Fruit fly (Drosophila melanogaster) whole organism, embryonic: ENCODE measurements around the gene RtcB.

Experiments
- Atf3 ChIP-seq: fragments of 200-800 bp; sonication (Bioruptor generic); optimal IDR thresholded peaks from 3 replicates; lab custom pipeline; 2016; ENCODE audit warnings: missing biosample characterization, missing genetic modification characterization
- B-H2 ChIP-seq: fragments of 200-800 bp; sonication (Bioruptor generic); optimal IDR thresholded peaks from 2 replicates; lab custom pipeline; 2018; ENCODE audit warnings: missing biosample characterization, mild to moderate bottlenecking, missing genetic modification characterization
- CG10274 ChIP-seq: fragments of 200-800 bp; sonication (Bioruptor generic); optimal IDR thresholded peaks from 3 replicates; lab custom pipeline; 2017; ENCODE audit warnings: missing biosample characterization, mild to moderate bottlenecking, missing genetic modification characterization
- CG10321 ChIP-seq: fragments of 200-800 bp; sonication (Bioruptor generic); IDR thresholded peaks from 2 replicates; pipeline ENCODE4 v1.3.6; 2022; ENCODE audit warnings: missing biosample characterization, missing genetic modification characterization
- CG11085 ChIP-seq: fragments of 200-800 bp; sonication (Bioruptor generic); IDR thresholded peaks from 2 replicates; pipeline ENCODE4 v1.3.6; 2022; ENCODE audit warnings: missing biosample characterization, missing genetic modification characterization
- CG12391 ChIP-seq: fragments of 200-800 bp; sonication (Bioruptor generic); optimal IDR thresholded peaks from 3 replicates; lab custom pipeline; 2018; ENCODE audit warnings: missing biosample characterization, mild to moderate bottlenecking, missing genetic modification characterization, moderate library complexity
- CG13296 ChIP-seq: fragments of 200-800 bp; sonication (Bioruptor generic); optimal IDR thresholded peaks from 3 replicates; lab custom pipeline; 2018; ENCODE audit warnings: missing biosample characterization, mild to moderate bottlenecking, missing genetic modification characterization
- CG14050 ChIP-seq: fragments of 200-800 bp; sonication (Bioruptor generic); IDR thresholded peaks from 3 replicates; pipeline ENCODE4 v1.3.6; 2022; ENCODE audit warnings: missing biosample characterization, missing genetic modification characterization
- CG14441 ChIP-seq: fragments of 200-800 bp; sonication (Bioruptor generic); IDR thresholded peaks from 2 replicates; pipeline ENCODE4 v1.3.6; 2022; ENCODE audit warnings: missing biosample characterization, missing genetic modification characterization
- CG14965 ChIP-seq: fragments of 200-800 bp; sonication (Bioruptor generic); optimal IDR thresholded peaks from 2 replicates; lab custom pipeline; 2016; ENCODE audit warnings: missing biosample characterization, missing genetic modification characterization, borderline replicate concordance
- CG17385 ChIP-seq: fragments of 200-800 bp; sonication (Bioruptor generic); optimal IDR thresholded peaks from 3 replicates; lab custom pipeline; 2018; ENCODE audit warnings: missing biosample characterization, mild to moderate bottlenecking, missing genetic modification characterization
- CG18011 ChIP-seq: fragments of 200-800 bp; sonication (Bioruptor generic); optimal IDR thresholded peaks from 2 replicates; lab custom pipeline; 2017; ENCODE audit warnings: missing biosample characterization, missing genetic modification characterization, mild to moderate bottlenecking, moderate library complexity, missing genotype
- CG1832 ChIP-seq: fragments of 200-800 bp; sonication (Bioruptor generic); optimal IDR thresholded peaks from 2 replicates; lab custom pipeline; 2017; ENCODE audit warnings: missing biosample characterization, mild to moderate bottlenecking, missing genetic modification characterization, inconsistent platforms
- CG2116 ChIP-seq: fragments of 200-800 bp; sonication (Bioruptor generic); optimal IDR thresholded peaks from 3 replicates; lab custom pipeline; 2018; ENCODE audit warnings: missing biosample characterization, mild to moderate bottlenecking, missing genetic modification characterization
- CG30403 ChIP-seq: fragments of 200-800 bp; sonication (Bioruptor generic); optimal IDR thresholded peaks from 3 replicates; lab custom pipeline; 2016; ENCODE audit warnings: missing biosample characterization, missing genetic modification characterization
- CG3838 ChIP-seq: fragments of 200-800 bp; sonication (Bioruptor generic); optimal IDR thresholded peaks from 3 replicates; lab custom pipeline; 2016; ENCODE audit warnings: missing biosample characterization, missing genetic modification characterization
- CG9817 ChIP-seq: fragments of 200-800 bp; sonication (Bioruptor generic); optimal IDR thresholded peaks from 2 replicates; lab custom pipeline; 2018; ENCODE audit warnings: missing biosample characterization, mild to moderate bottlenecking, missing genetic modification characterization, moderate library complexity
- Camta ChIP-seq: fragments of 200-800 bp; sonication (Bioruptor generic); optimal IDR thresholded peaks from 2 replicates; lab custom pipeline; 2016; ENCODE audit warnings: missing biosample characterization, missing genetic modification characterization
- D19B ChIP-seq: fragments of 200-800 bp; sonication (Bioruptor generic); optimal IDR thresholded peaks from 2 replicates; lab custom pipeline; 2017; ENCODE audit warnings: missing biosample characterization, mild to moderate bottlenecking, missing genetic modification characterization
- H15 ChIP-seq: fragments of 200-800 bp; sonication (Bioruptor generic); IDR thresholded peaks from 3 replicates; pipeline ENCODE4 v1.3.6; 2022; ENCODE audit warnings: missing biosample characterization, missing genetic modification characterization
- H2.0 ChIP-seq: fragments of 200-800 bp; sonication (Bioruptor generic); IDR thresholded peaks from 2 replicates; pipeline ENCODE4 v1.3.6; 2022; ENCODE audit warnings: missing biosample characterization, missing genetic modification characterization
- Hr78 ChIP-seq, 2 experiments: fragments of 200-800 bp in 1 of 2; fragments of >200 bp in 1 of 2; sonication (Bioruptor generic) in 1 of 2; optimal IDR thresholded peaks; 2 replicates each; lab custom pipeline; 2017 to 2019; ENCODE audit warnings: missing biosample characterization in 2 of 2, missing genetic modification characterization in 2 of 2, mild to moderate bottlenecking in 1 of 2, moderate library complexity in 1 of 2
- Lhr ChIP-seq: fragments of 200-800 bp; sonication (Bioruptor generic); optimal IDR thresholded peaks from 3 replicates; lab custom pipeline; 2017; ENCODE audit warnings: mild to moderate bottlenecking, missing biosample characterization, missing genetic modification reagents, missing genetic modification characterization
- MESR4 ChIP-seq: fragments of 200-800 bp; sonication (Bioruptor generic); optimal IDR thresholded peaks from 2 replicates; lab custom pipeline; 2018; ENCODE audit warnings: missing biosample characterization, mild to moderate bottlenecking, missing genetic modification characterization, moderate library complexity
- Max ChIP-seq: fragments of 200-800 bp; sonication (Bioruptor generic); optimal IDR thresholded peaks from 2 replicates; lab custom pipeline; 2016; ENCODE audit warnings: missing biosample characterization, mild to moderate bottlenecking, missing genetic modification characterization
- Med ChIP-seq: fragments of 200-800 bp; sonication (Bioruptor generic); peaks from one replicate; lab custom pipeline; 2016; ENCODE audit warnings: missing biosample characterization, missing genetic modification characterization, mild to moderate bottlenecking, inconsistent platforms, moderate library complexity
- NfI ChIP-seq: fragments of 200-800 bp; sonication (Bioruptor generic); optimal IDR thresholded peaks from 3 replicates; lab custom pipeline; 2018; ENCODE audit warnings: missing biosample characterization, mild to moderate bottlenecking, missing genetic modification characterization, moderate library complexity
- Oaz ChIP-seq: fragments of 200-800 bp; sonication (Bioruptor generic); IDR thresholded peaks from 2 replicates; pipeline ENCODE4 v1.3.6; 2022; ENCODE audit warnings: missing biosample characterization, missing genetic modification characterization
- Oli ChIP-seq: fragments of 200-800 bp; sonication (Bioruptor generic); optimal IDR thresholded peaks from 2 replicates; lab custom pipeline; 2018; ENCODE audit warnings: missing biosample characterization, mild to moderate bottlenecking, missing genetic modification characterization, moderate library complexity
- Sin3A ChIP-seq: fragments of >200 bp; optimal IDR thresholded peaks from 2 replicates; lab custom pipeline; 2018
- Stat92E ChIP-seq, 3 experiments: fragments of >200 bp in 2 of 3; fragments of 200-800 bp in 1 of 3; sonication (Bioruptor generic) in 1 of 3; optimal IDR thresholded peaks; 2 replicates each; lab custom pipeline; 2017 to 2019; ENCODE audit warnings: missing biosample characterization in 3 of 3, missing genetic modification characterization in 3 of 3, mild to moderate bottlenecking in 1 of 3, moderate library complexity in 1 of 3
- YL-1 ChIP-seq: fragments of 200-800 bp; sonication (Bioruptor generic); optimal IDR thresholded peaks from 3 replicates; lab custom pipeline; 2017; ENCODE audit warnings: missing biosample characterization, mild to moderate bottlenecking, missing genetic modification characterization
- caup ChIP-seq: fragments of 200-800 bp; sonication (Bioruptor generic); optimal IDR thresholded peaks from 3 replicates; lab custom pipeline; 2017; ENCODE audit warnings: missing biosample characterization, mild to moderate bottlenecking, missing genetic modification characterization, moderate library complexity; ENCODE audit not compliant: severe bottlenecking
- fd64A ChIP-seq: fragments of 200-800 bp; sonication (Bioruptor generic); optimal IDR thresholded peaks from 3 replicates; lab custom pipeline; 2018; ENCODE audit warnings: missing biosample characterization, mild to moderate bottlenecking, missing genetic modification characterization
- gro ChIP-seq: fragments of 200-800 bp; sonication (Bioruptor generic); optimal IDR thresholded peaks from 2 replicates; lab custom pipeline; 2016; ENCODE audit warnings: missing biosample characterization, missing genetic modification characterization
- hb ChIP-seq: fragments of 200-800 bp; sonication (Bioruptor generic); IDR thresholded peaks from 3 replicates; pipeline ENCODE4 v1.3.6; 2022; ENCODE audit warnings: missing biosample characterization, missing genetic modification characterization; ENCODE audit not compliant: partially characterized antibody
- inv ChIP-seq: fragments of 200-800 bp; sonication (Bioruptor generic); IDR thresholded peaks from 2 replicates; pipeline ENCODE4 v1.3.6; 2022; ENCODE audit warnings: missing biosample characterization, missing genetic modification characterization; ENCODE audit not compliant: partially characterized antibody
- jing ChIP-seq: fragments of 200-800 bp; sonication (Bioruptor generic); optimal IDR thresholded peaks from 2 replicates; lab custom pipeline; 2018; ENCODE audit warnings: missing biosample characterization, mild to moderate bottlenecking, missing genetic modification characterization
- kni ChIP-seq: fragments of 200-800 bp; sonication (Bioruptor generic); optimal IDR thresholded peaks from 3 replicates; lab custom pipeline; 2017; ENCODE audit warnings: mild to moderate bottlenecking, missing biosample characterization, missing genetic modification reagents, missing genetic modification characterization
- mirr ChIP-seq: fragments of 200-800 bp; sonication (Bioruptor generic); optimal IDR thresholded peaks from 3 replicates; lab custom pipeline; 2018; ENCODE audit warnings: missing biosample characterization, mild to moderate bottlenecking, missing genetic modification characterization
- nerfin-1 ChIP-seq: fragments of 200-800 bp; sonication (Bioruptor generic); optimal IDR thresholded peaks from 3 replicates; lab custom pipeline; 2019; ENCODE audit warnings: missing biosample characterization, mild to moderate bottlenecking, missing genetic modification characterization, moderate library complexity
- pita ChIP-seq: fragments of 200-800 bp; sonication (Bioruptor generic); optimal IDR thresholded peaks from 2 replicates; lab custom pipeline; 2017; ENCODE audit warnings: missing biosample characterization, mild to moderate bottlenecking, missing genetic modification characterization
- psq ChIP-seq: fragments of 200-800 bp; sonication (Bioruptor generic); optimal IDR thresholded peaks from 2 replicates; lab custom pipeline; 2017; ENCODE audit warnings: missing biosample characterization, missing genetic modification characterization
- sima ChIP-seq: fragments of 200-800 bp; sonication (Bioruptor generic); optimal IDR thresholded peaks from 2 replicates; lab custom pipeline; 2016; ENCODE audit warnings: missing biosample characterization, missing genetic modification characterization
- slp2 ChIP-seq: fragments of 200-800 bp; sonication (Bioruptor generic); optimal IDR thresholded peaks from 2 replicates; lab custom pipeline; 2016; ENCODE audit warnings: missing biosample characterization, missing genetic modification characterization
- sqz ChIP-seq: fragments of 200-800 bp; sonication (Bioruptor generic); optimal IDR thresholded peaks from 3 replicates; lab custom pipeline; 2018; ENCODE audit warnings: missing biosample characterization, mild to moderate bottlenecking, missing genetic modification characterization
- sr ChIP-seq: fragments of 200-800 bp; sonication (Bioruptor generic); IDR thresholded peaks from 3 replicates; pipeline ENCODE4 v1.3.6; 2022; ENCODE audit warnings: missing biosample characterization, missing genetic modification characterization
- tll ChIP-seq, 2 experiments: fragments of 200-800 bp in 1 of 2; fragments of >200 bp in 1 of 2; sonication (Bioruptor generic) in 1 of 2; optimal IDR thresholded peaks; 2 replicates each; lab custom pipeline; 2017 to 2019; ENCODE audit warnings: missing biosample characterization in 2 of 2, missing genetic modification characterization in 2 of 2, mild to moderate bottlenecking in 1 of 2, moderate library complexity in 1 of 2
- zen2 ChIP-seq: fragments of 200-800 bp; sonication (Bioruptor generic); IDR thresholded peaks from 3 replicates; pipeline ENCODE4 v1.3.6; 2022; ENCODE audit warnings: missing biosample characterization, missing genetic modification characterization; ENCODE audit not compliant: partially characterized antibody
- zfh1 ChIP-seq: fragments of 200-800 bp; sonication (Bioruptor generic); IDR thresholded peaks from 3 replicates; pipeline ENCODE4 v1.3.6; 2022; ENCODE audit warnings: missing biosample characterization, missing genetic modification characterization

The RtcB gene

DNA sequence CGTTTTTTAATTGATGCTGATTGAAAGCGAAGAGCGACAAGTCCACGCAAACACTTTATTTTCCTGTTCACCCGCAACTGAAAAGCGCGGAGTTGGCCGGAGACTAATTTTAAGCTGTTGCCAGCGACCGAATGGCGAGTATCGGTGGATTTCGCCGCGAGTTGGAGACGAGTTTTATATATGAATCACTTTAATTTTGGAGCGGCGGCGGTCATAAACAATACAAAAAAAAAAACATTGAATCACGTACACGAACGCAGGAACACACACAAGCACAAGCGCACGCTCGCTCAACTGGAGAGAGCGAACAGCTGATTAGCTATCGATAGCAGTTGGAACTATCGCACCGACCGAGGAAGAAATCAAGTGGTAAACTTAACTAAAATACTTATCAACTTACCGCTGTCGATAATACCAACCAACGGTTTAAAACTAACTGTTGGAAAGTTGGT, 4.1 kb upstream of the RtcB start, which contains the start of gene Pax (continued):
- TF ChIP-seq zfh1 (GFP tag; lab: Robert Waterston, UW) (no peak), psq (GFP tag; lab: Kevin White, UChicago) (no peak), kni (GFP tag; lab: Kevin White, UChicago) (peak; percentile 37), NfI (GFP tag; lab: Kevin White, UChicago) (no peak), Hr78 (GFP tag; optimal IDR thresholded peaks at IDR 0.05; lab: Kevin White, UChicago) (no peak), CG10321 (GFP tag; lab: Robert Waterston, UW) (no peak), Max (GFP tag; lab: Kevin White, UChicago) (no peak), Lhr (GFP tag; lab: Kevin White, UChicago) (peak; percentile 18), Camta (no peak), zen2 (peak; percentile 94), tll (GFP tag; optimal IDR thresholded peaks at IDR 0.05; lab: Kevin White, UChicago) (no peak), sima (GFP tag; lab: Kevin White, UChicago) (no peak), MESR4 (GFP tag; lab: Kevin White, UChicago) (peak; percentile 21), CG14050 (GFP tag; lab: Robert Waterston, UW) (no peak), CG14965 (GFP tag; lab: Kevin White, UChicago) (no peak), pita (GFP tag; lab: Kevin White, UChicago) (peak; percentile 29), sr (GFP tag; lab: Robert Waterston, UW) (no peak), CG18011 (GFP tag; lab: Kevin White, UChicago) (no peak), gro (no peak), YL-1 (GFP tag; lab: Kevin White, UChicago) (peak; percentile 25), nerfin-1 (tag; lab: Kevin White, UChicago) (peak; percentile 11), Atf3 (GFP tag; lab: Kevin White, UChicago) (no peak), CG13296 (GFP tag; lab: Kevin White, UChicago) (no peak), CG11085 (GFP tag; lab: Robert Waterston, UW) (no peak), Stat92E (GFP tag; optimal IDR thresholded peaks at IDR 0.05; lab: Kevin White, UChicago) (peak in 1 of 3 experiments; percentile 33), Sin3A (lab: Kevin White, UChicago) (peak; percentile 34), CG1832 (no peak), H15 (GFP tag; lab: Robert Waterston, UW) (no peak), hb (peak; percentile 89), Oaz (GFP tag; lab: Robert Waterston, UW) (no peak), CG2116 (GFP tag; lab: Kevin White, UChicago) (peak; percentile 66), B-H2 (no peak), CG14441 (GFP tag; lab: Robert Waterston, UW) (no peak), CG10274 (GFP tag; lab: Kevin White, UChicago) (no peak), fd64A (no peak), CG30403 (GFP tag; lab: Kevin White, UChicago) (no peak), D19B (GFP tag; lab: Kevin White, UChicago) (no peak), Oli (tag; lab: Kevin White, UChicago) (no peak), slp2 (GFP tag; lab: Kevin White, UChicago) (no peak), H2.0 (GFP tag; lab: Robert Waterston, UW) (no peak), CG12391 (tag; lab: Kevin White, UChicago) (no peak), CG17385 (GFP tag; lab: Kevin White, UChicago) (no peak), mirr (GFP tag; lab: Kevin White, UChicago) (no peak), Med (GFP tag; lab: Kevin White, UChicago) (peak; percentile 61), caup (GFP tag; lab: Kevin White, UChicago) (no peak), inv (peak; percentile 93), sqz (GFP tag; lab: Kevin White, UChicago) (peak; percentile 96), jing (GFP tag; lab: Kevin White, UChicago) (no peak), CG9817 (tag; lab: Kevin White, UChicago) (no peak), CG3838 (no peak)
